Fruit fly (Drosophila melanogaster) whole organism, embryonic: ENCODE measurements around the gene CheB98a.

Experiments used
- Atf3 ChIP-seq: fragments of 200-800 bp; sonication (Bioruptor generic); optimal IDR thresholded peaks from 3 replicates; lab custom pipeline; 2016; ENCODE audit warnings: missing biosample characterization, missing genetic modification characterization
- BEAF-32 ChIP-seq: fragments of 200-800 bp; sonication (Bioruptor generic); optimal IDR thresholded peaks from 3 replicates; lab custom pipeline; 2017; ENCODE audit warnings: missing biosample characterization, missing genetic modification characterization, mild to moderate bottlenecking, moderate library complexity, missing genetic modification reagents
- CG10147 ChIP-seq: fragments of 200-800 bp; sonication (Bioruptor generic); optimal IDR thresholded peaks from 2 replicates; lab custom pipeline; 2019; ENCODE audit warnings: missing biosample characterization, mild to moderate bottlenecking, missing genetic modification characterization, moderate library complexity
- CG10366 ChIP-seq: fragments of 200-800 bp; sonication (Bioruptor generic); IDR thresholded peaks from 2 replicates; pipeline ENCODE4 v1.3.6; 2022; ENCODE audit warnings: missing biosample characterization, missing genetic modification characterization
- CG10959 ChIP-seq: fragments of 200-800 bp; sonication (Bioruptor generic); IDR thresholded peaks from 2 replicates; pipeline ENCODE4 v1.3.6; 2022; ENCODE audit warnings: missing biosample characterization, missing genetic modification characterization
- CG11696 ChIP-seq: fragments of 200-800 bp; sonication (Bioruptor generic); IDR thresholded peaks from 2 replicates; pipeline ENCODE4 v1.3.6; 2022; ENCODE audit warnings: missing biosample characterization, missing genetic modification characterization
- CG12299 ChIP-seq: fragments of 200-800 bp; sonication (Bioruptor generic); optimal IDR thresholded peaks from 2 replicates; lab custom pipeline; 2018; ENCODE audit warnings: missing biosample characterization, mild to moderate bottlenecking, missing genetic modification characterization
- CG14050 ChIP-seq: fragments of 200-800 bp; sonication (Bioruptor generic); IDR thresholded peaks from 3 replicates; pipeline ENCODE4 v1.3.6; 2022; ENCODE audit warnings: missing biosample characterization, missing genetic modification characterization
- CG15601 ChIP-seq: fragments of 200-800 bp; sonication (Bioruptor generic); optimal IDR thresholded peaks from 3 replicates; lab custom pipeline; 2019; ENCODE audit warnings: missing biosample characterization, mild to moderate bottlenecking, missing genetic modification characterization, moderate library complexity
- CG1647 ChIP-seq: fragments of 200-800 bp; sonication (Bioruptor generic); optimal IDR thresholded peaks from 3 replicates; lab custom pipeline; 2016; ENCODE audit warnings: missing biosample characterization, missing genetic modification characterization
- CG16779 ChIP-seq: fragments of 200-800 bp; sonication (Bioruptor generic); IDR thresholded peaks from 2 replicates; pipeline ENCODE4 v1.3.6; 2022; ENCODE audit warnings: missing biosample characterization, missing genetic modification characterization
- CG17568 ChIP-seq: fragments of 200-800 bp; sonication (Bioruptor generic); optimal IDR thresholded peaks from 2 replicates; lab custom pipeline; 2018; ENCODE audit warnings: missing biosample characterization, mild to moderate bottlenecking, missing genetic modification characterization, moderate library complexity
- CG2120 ChIP-seq: fragments of 200-800 bp; sonication (Bioruptor generic); optimal IDR thresholded peaks from 3 replicates; lab custom pipeline; 2016; ENCODE audit warnings: missing biosample characterization, missing genetic modification characterization
- CG2129 ChIP-seq: fragments of 200-800 bp; sonication (Bioruptor generic); IDR thresholded peaks from 2 replicates; pipeline ENCODE4 v1.3.6; 2022; ENCODE audit warnings: missing biosample characterization, missing genetic modification characterization; ENCODE audit not compliant: partially characterized antibody
- CG2199 ChIP-seq: fragments of 200-800 bp; sonication (Bioruptor generic); IDR thresholded peaks from 3 replicates; pipeline ENCODE4 v1.3.6; 2022; ENCODE audit warnings: missing biosample characterization, missing genetic modification characterization
- CG4424 ChIP-seq: fragments of 200-800 bp; sonication (Bioruptor generic); optimal IDR thresholded peaks from 3 replicates; lab custom pipeline; 2016; ENCODE audit warnings: missing biosample characterization, missing genetic modification characterization
- CG7556 ChIP-seq: fragments of 200-800 bp; sonication (Bioruptor generic); optimal IDR thresholded peaks from 2 replicates; lab custom pipeline; 2017; ENCODE audit warnings: missing biosample characterization, mild to moderate bottlenecking, missing genetic modification characterization
- CG7839 ChIP-seq: fragments of 200-800 bp; sonication (Bioruptor generic); optimal IDR thresholded peaks from 3 replicates; lab custom pipeline; 2018; ENCODE audit warnings: missing biosample characterization, mild to moderate bottlenecking, missing genetic modification characterization, moderate library complexity
- CG9609 ChIP-seq: fragments of 200-800 bp; sonication (Bioruptor generic); optimal IDR thresholded peaks from 3 replicates; lab custom pipeline; 2016; ENCODE audit warnings: missing biosample characterization, missing genetic modification characterization
- CkIIα-i1 ChIP-seq: fragments of 200-800 bp; sonication (Bioruptor generic); IDR thresholded peaks from 2 replicates; pipeline ENCODE4 v1.3.6; 2022; ENCODE audit warnings: missing biosample characterization, missing genetic modification characterization
- Dek ChIP-seq: fragments of 200-800 bp; sonication (Bioruptor generic); optimal IDR thresholded peaks from 3 replicates; lab custom pipeline; 2019; ENCODE audit warnings: missing biosample characterization, mild to moderate bottlenecking, missing genetic modification characterization, moderate library complexity
- Dip2 ChIP-seq: fragments of 200-800 bp; sonication (Bioruptor generic); IDR thresholded peaks from 2 replicates; pipeline ENCODE4 v1.3.6; 2022; ENCODE audit warnings: missing biosample characterization, missing genetic modification characterization
- Fer1 ChIP-seq: fragments of 200-800 bp; sonication (Bioruptor generic); optimal IDR thresholded peaks from 2 replicates; lab custom pipeline; 2017; ENCODE audit warnings: missing biosample characterization, mild to moderate bottlenecking, missing genetic modification characterization
- Mad ChIP-seq: fragments of 200-800 bp; sonication (Bioruptor generic); optimal IDR thresholded peaks from 2 replicates; lab custom pipeline; 2016; ENCODE audit warnings: missing biosample characterization, missing genetic modification characterization
- Scr ChIP-seq: fragments of 200-800 bp; sonication (Bioruptor generic); IDR thresholded peaks from 2 replicates; pipeline ENCODE4 v1.3.6; 2022; ENCODE audit warnings: missing biosample characterization, missing genetic modification characterization; ENCODE audit not compliant: partially characterized antibody
- Six4 ChIP-seq: fragments of 200-800 bp; sonication (Bioruptor generic); optimal IDR thresholded peaks from 2 replicates; lab custom pipeline; 2016; ENCODE audit warnings: missing biosample characterization, missing genetic modification characterization
- Ssrp ChIP-seq: fragments of 200-800 bp; sonication (Bioruptor generic); optimal IDR thresholded peaks from 2 replicates; lab custom pipeline; 2018; ENCODE audit warnings: missing biosample characterization, mild to moderate bottlenecking, missing genetic modification characterization, moderate library complexity
- TFAM ChIP-seq: fragments of 200-800 bp; sonication (Bioruptor generic); optimal IDR thresholded peaks from 2 replicates; lab custom pipeline; 2017; ENCODE audit warnings: missing biosample characterization, missing genetic modification characterization, inconsistent platforms
- abd-A ChIP-seq: fragments of 200-800 bp; sonication (Bioruptor generic); optimal IDR thresholded peaks from 3 replicates; lab custom pipeline; 2019; ENCODE audit warnings: missing biosample characterization, mild to moderate bottlenecking, missing genetic modification characterization, moderate library complexity
- br ChIP-seq: fragments of >200 bp; optimal IDR thresholded peaks from 2 replicates; lab custom pipeline; 2017
- bsh ChIP-seq, 2 experiments: fragments of 200-800 bp; sonication (Bioruptor generic); optimal IDR thresholded peaks; 2 replicates each; lab custom pipeline; 2017 to 2018; ENCODE audit warnings: mild to moderate bottlenecking in 2 of 2, missing biosample characterization in 2 of 2, missing genetic modification characterization in 2 of 2, moderate library complexity in 1 of 2
- corto ChIP-seq: fragments of 200-800 bp; sonication (Bioruptor generic); optimal IDR thresholded peaks from 2 replicates; lab custom pipeline; 2016; ENCODE audit warnings: missing biosample characterization, mild to moderate bottlenecking, missing genetic modification characterization, moderate library complexity
- cwo ChIP-seq: fragments of 200-800 bp; sonication (Bioruptor generic); optimal IDR thresholded peaks from 3 replicates; lab custom pipeline; 2017; ENCODE audit warnings: missing biosample characterization, missing genetic modification characterization, mild to moderate bottlenecking, moderate library complexity, missing genetic modification reagents
- disco-r ChIP-seq: fragments of 200-800 bp; sonication (Bioruptor generic); optimal IDR thresholded peaks from 2 replicates; lab custom pipeline; 2016; ENCODE audit warnings: missing biosample characterization, missing genetic modification characterization
- emc ChIP-seq: fragments of 200-800 bp; sonication (Bioruptor generic); optimal IDR thresholded peaks from 2 replicates; lab custom pipeline; 2016; ENCODE audit warnings: missing biosample characterization, missing genetic modification characterization
- lov ChIP-seq, 2 experiments: fragments of 200-800 bp in 1 of 2; fragments of >200 bp in 1 of 2; sonication (Bioruptor generic) in 1 of 2; IDR thresholded peaks in 1 of 2; optimal IDR thresholded peaks in 1 of 2; 2 replicates in 1 of 2; 3 replicates in 1 of 2; pipeline versions ENCODE4 v1.3.6 to Lab custom; 2017 to 2022; ENCODE audit warnings: missing biosample characterization in 1 of 2, missing genetic modification characterization in 1 of 2
- pfk ChIP-seq: fragments of 200-800 bp; sonication (Bioruptor generic); optimal IDR thresholded peaks from 2 replicates; lab custom pipeline; 2018; ENCODE audit warnings: missing biosample characterization, mild to moderate bottlenecking, missing genetic modification characterization, moderate library complexity
- run ChIP-seq: fragments of 200-800 bp; sonication (Bioruptor generic); optimal IDR thresholded peaks from 3 replicates; lab custom pipeline; 2018; ENCODE audit warnings: missing biosample characterization, mild to moderate bottlenecking, missing genetic modification characterization
- sens ChIP-seq: fragments of 200-800 bp; sonication (Bioruptor generic); peaks from one replicate; lab custom pipeline; 2016; ENCODE audit warnings: missing biosample characterization, missing genetic modification characterization
- slbo ChIP-seq: fragments of 200-800 bp; sonication (Bioruptor generic); IDR thresholded peaks from 2 replicates; pipeline ENCODE4 v1.3.6; 2022; ENCODE audit warnings: missing biosample characterization, missing genetic modification characterization
- sob ChIP-seq: fragments of 200-800 bp; sonication (Bioruptor generic); IDR thresholded peaks from 2 replicates; pipeline ENCODE4 v1.3.6; 2022; ENCODE audit warnings: missing biosample characterization, missing genetic modification characterization
- stc ChIP-seq: fragments of 200-800 bp; sonication (Bioruptor generic); IDR thresholded peaks from 2 replicates; pipeline ENCODE4 v1.3.6; 2022; ENCODE audit warnings: missing biosample characterization, missing genetic modification characterization
- sug ChIP-seq: fragments of 200-800 bp; optimal IDR thresholded peaks from 2 replicates; lab custom pipeline; 2019; ENCODE audit warnings: missing biosample characterization, mild to moderate bottlenecking, missing genetic modification characterization, moderate library complexity
- tap ChIP-seq: fragments of 200-800 bp; optimal IDR thresholded peaks from 3 replicates; lab custom pipeline; 2019; ENCODE audit warnings: missing biosample characterization, mild to moderate bottlenecking, missing genetic modification characterization, moderate library complexity
- tgo ChIP-seq: fragments of 200-800 bp; sonication (Bioruptor generic); IDR thresholded peaks from 3 replicates; pipeline ENCODE4 v1.3.6; 2022; ENCODE audit warnings: missing biosample characterization, missing genetic modification characterization
- vnd ChIP-seq: fragments of 200-800 bp; sonication (Bioruptor generic); IDR thresholded peaks from 3 replicates; pipeline ENCODE4 v1.3.6; 2022; ENCODE audit warnings: missing biosample characterization, missing genetic modification characterization; ENCODE audit not compliant: partially characterized antibody
- vvl ChIP-seq: fragments of 200-800 bp; sonication (Bioruptor generic); IDR thresholded peaks from 2 replicates; pipeline ENCODE4 v1.3.6; 2022; ENCODE audit warnings: missing biosample characterization, missing genetic modification characterization
- yki ChIP-seq: fragments of >200 bp; optimal IDR thresholded peaks from 3 replicates; lab custom pipeline; 2018
- zf30C ChIP-seq: fragments of 200-800 bp; sonication (Bioruptor generic); optimal IDR thresholded peaks from 3 replicates; lab custom pipeline; 2018; ENCODE audit warnings: missing biosample characterization, mild to moderate bottlenecking, missing genetic modification characterization

Gene CheB98a

dm6 chr3R:28844611-28845376, 38.3 kb downstream of the CheB98a start, which contains the start of the genes Apc and spg (continued):
- TF ChIP-seq sob (peak; percentile 20; the same call in 1 of the 2 replicates), tap (no peak), corto (no peak), CG2129 (GFP tag; lab: Robert Waterston, UW) (peak; percentile 60), stc (GFP tag; lab: Robert Waterston, UW) (peak; percentile 55; the same call in 1 of the 2 replicates), yki (lab: Kevin White, UChicago) (no peak), CG17568 (GFP tag; lab: Kevin White, UChicago) (no peak), abd-A (tag; lab: Kevin White, UChicago) (peak; percentile 45), Six4 (no peak), disco-r (GFP tag; lab: Kevin White, UChicago) (no peak), CG10366 (GFP tag; lab: Robert Waterston, UW) (0 out of 2 replicates have a peak, but pooled peaks have one; percentile 10), CG10959 (GFP tag; lab: Robert Waterston, UW) (peak; percentile 45; the same call in 1 of the 2 replicates), cwo (GFP tag; lab: Kevin White, UChicago) (no peak), Atf3 (GFP tag; lab: Kevin White, UChicago) (peak; percentile 4), CG7556 (GFP tag; lab: Kevin White, UChicago) (no peak), CG2199 (GFP tag; lab: Robert Waterston, UW) (0 out of 3 replicates have a peak, but pooled peaks have one; percentile 44), pfk (peak; percentile 14), CG15601 (peak; percentile 27), CG1647 (GFP tag; lab: Kevin White, UChicago) (no peak), Ssrp (tag; lab: Kevin White, UChicago) (peak; percentile 9), BEAF-32 (GFP tag; lab: Kevin White, UChicago) (peak; percentile 92), slbo (peak; percentile 47), br (no peak), Mad (no peak), run (tag; lab: Kevin White, UChicago) (no peak), sens (GFP tag; lab: Kevin White, UChicago) (peak; percentile 90), CG7839 (peak; percentile 8), CG11696 (no peak), tgo (GFP tag; lab: Robert Waterston, UW) (no peak), CkIIα-i1 (GFP tag; lab: Robert Waterston, UW) (no peak), CG14050 (GFP tag; lab: Robert Waterston, UW) (peak; percentile 44; the same call in 2 of the 3 replicates), Dip2 (GFP tag; lab: Robert Waterston, UW) (no peak), CG16779 (GFP tag; lab: Robert Waterston, UW) (no peak), Fer1 (GFP tag; lab: Kevin White, UChicago) (peak; percentile 70), Scr (GFP tag; lab: Robert Waterston, UW) (peak; percentile 87), CG4424 (GFP tag; lab: Kevin White, UChicago) (peak; percentile 12), emc (GFP tag; lab: Kevin White, UChicago) (no peak), zf30C (GFP tag; lab: Kevin White, UChicago) (no peak), vnd (peak; percentile 64), CG12299 (tag; lab: Kevin White, UChicago) (peak; percentile 37), Dek (tag; lab: Kevin White, UChicago) (peak; percentile 50), bsh (GFP tag; optimal IDR thresholded peaks at IDR 0.05; lab: Kevin White, UChicago) (peak; percentile 18 to 62), sug (tag; lab: Kevin White, UChicago) (peak; percentile 93), CG10147 (peak; percentile 29), vvl (GFP tag; lab: Robert Waterston, UW) (peak; percentile 40), lov (optimal IDR thresholded peaks at IDR 0.05; lab: Kevin White, UChicago) (no peak), lov (GFP tag; IDR thresholded peaks at IDR 0.05; lab: Robert Waterston, UW) (0 out of 3 replicates have a peak, but pooled peaks have one; percentile 25), TFAM (no peak), CG2120 (GFP tag; lab: Kevin White, UChicago) (peak; percentile 53), CG9609 (GFP tag; lab: Kevin White, UChicago) (no peak)
